Fruit fly (Drosophila melanogaster): Measurements from ENCODE around the gene Femcoat.
A peak's percentile ranks its signal among the peaks of the same experiment; 100 is the strongest.

- TF ChIP-seq Antp (GFP tag; optimal IDR thresholded peaks at IDR 0.05) = no peak
- no peak for TF ChIP-seq ac (GFP tag; optimal IDR thresholded peaks at IDR 0.05)
- no peak for TF ChIP-seq CTCF (GFP tag; optimal IDR thresholded peaks at IDR 0.05)
- TF ChIP-seq CG7745 (tag; optimal IDR thresholded peaks at IDR 0.05) = no peak
- no peak for TF ChIP-seq Hr51 (GFP tag; optimal IDR thresholded peaks at IDR 0.05)
- peak; percentile 43 for TF ChIP-seq row (GFP tag; IDR thresholded peaks at IDR 0.05)
- TF ChIP-seq bbx (GFP tag; IDR thresholded peaks at IDR 0.05; ENCODE audit: partially characterized antibody) = no peak
- TF ChIP-seq pan (optimal IDR thresholded peaks at IDR 0.05) = no peak
- TF ChIP-seq pan (GFP tag; optimal IDR thresholded peaks at IDR 0.05 in 1 of 2, IDR thresholded peaks at IDR 0.05 in 1 of 2) = no peak
- TF ChIP-seq pros (GFP tag; optimal IDR thresholded peaks at IDR 0.05) = peak; percentile 4
- no peak for TF ChIP-seq Ptx1 (GFP tag; IDR thresholded peaks at IDR 0.05)
- no peak for TF ChIP-seq ham (GFP tag; IDR thresholded peaks at IDR 0.05)
- TF ChIP-seq HLH4C (GFP tag; IDR thresholded peaks at IDR 0.05; ENCODE audit: partially characterized antibody) = no peak
- TF ChIP-seq CG3838 (GFP tag; optimal IDR thresholded peaks at IDR 0.05) = no peak
Measured at dm6 chrX:4203713-4204447, 38.7 kb downstream of the Femcoat start.
